Fruit fly (Drosophila melanogaster) whole organism, embryonic: ENCODE results near the gene kat80.

ENCODE experiments used
- B-H2 ChIP-seq: fragments of 200-800 bp; sonication (Bioruptor generic); optimal IDR thresholded peaks from 2 replicates; lab custom pipeline; 2018; ENCODE audit warnings: missing biosample characterization, mild to moderate bottlenecking, missing genetic modification characterization
- C15 ChIP-seq: fragments of 200-800 bp; sonication (Bioruptor generic); IDR thresholded peaks from 3 replicates; pipeline ENCODE4 v1.3.6; 2022; ENCODE audit warnings: missing biosample characterization, missing genetic modification characterization
- CG10274 ChIP-seq: fragments of 200-800 bp; sonication (Bioruptor generic); optimal IDR thresholded peaks from 3 replicates; lab custom pipeline; 2017; ENCODE audit warnings: missing biosample characterization, mild to moderate bottlenecking, missing genetic modification characterization
- CG10462 ChIP-seq: fragments of 200-800 bp; sonication (Bioruptor generic); optimal IDR thresholded peaks from 2 replicates; lab custom pipeline; 2016; ENCODE audit warnings: missing biosample characterization, missing genetic modification characterization
- CG10959 ChIP-seq: fragments of 200-800 bp; sonication (Bioruptor generic); IDR thresholded peaks from 2 replicates; pipeline ENCODE4 v1.3.6; 2022; ENCODE audit warnings: missing biosample characterization, missing genetic modification characterization
- CG11560 ChIP-seq: fragments of 200-800 bp; sonication (Bioruptor generic); IDR thresholded peaks from 3 replicates; pipeline ENCODE4 v1.3.6; 2022; ENCODE audit warnings: missing biosample characterization, missing genetic modification characterization
- CG12219 ChIP-seq: fragments of 200-800 bp; sonication (Bioruptor generic); optimal IDR thresholded peaks from 3 replicates; lab custom pipeline; 2018; ENCODE audit warnings: missing biosample characterization, mild to moderate bottlenecking, missing genetic modification characterization
- CG1233 ChIP-seq: fragments of 200-800 bp; sonication (Bioruptor generic); optimal IDR thresholded peaks from 4 replicates; lab custom pipeline; 2018; ENCODE audit warnings: missing biosample characterization, mild to moderate bottlenecking, missing genetic modification characterization
- CG13624 ChIP-seq: fragments of 200-800 bp; sonication (Bioruptor generic); optimal IDR thresholded peaks from 2 replicates; lab custom pipeline; 2016; ENCODE audit warnings: missing biosample characterization, missing genetic modification characterization
- CG15073 ChIP-seq: fragments of 200-800 bp; sonication (Bioruptor generic); optimal IDR thresholded peaks from 2 replicates; lab custom pipeline; 2016; ENCODE audit warnings: missing biosample characterization, missing genetic modification characterization
- CG1647 ChIP-seq: fragments of 200-800 bp; sonication (Bioruptor generic); optimal IDR thresholded peaks from 3 replicates; lab custom pipeline; 2016; ENCODE audit warnings: missing biosample characterization, missing genetic modification characterization
- CG17186 ChIP-seq: fragments of 200-800 bp; sonication (Bioruptor generic); optimal IDR thresholded peaks from 3 replicates; lab custom pipeline; 2017; ENCODE audit warnings: missing biosample characterization, missing genetic modification reagents, missing genetic modification characterization
- CG17328 ChIP-seq: fragments of 200-800 bp; sonication (Bioruptor generic); IDR thresholded peaks from 2 replicates; pipeline ENCODE4 v1.3.6; 2022; ENCODE audit warnings: missing biosample characterization, missing genetic modification characterization
- CG17612 ChIP-seq: fragments of 200-800 bp; sonication (Bioruptor generic); IDR thresholded peaks from 2 replicates; pipeline ENCODE4 v1.3.6; 2022; ENCODE audit warnings: missing biosample characterization, missing genetic modification characterization
- CG1792 ChIP-seq: fragments of 200-800 bp; sonication (Bioruptor generic); optimal IDR thresholded peaks from 2 replicates; lab custom pipeline; 2016; ENCODE audit warnings: missing biosample characterization, missing genetic modification characterization
- CG18262 ChIP-seq: fragments of 200-800 bp; optimal IDR thresholded peaks from 3 replicates; lab custom pipeline; 2019; ENCODE audit warnings: missing biosample characterization, mild to moderate bottlenecking, missing genetic modification characterization, moderate library complexity
- CG18476 ChIP-seq: fragments of 200-800 bp; sonication (Bioruptor generic); optimal IDR thresholded peaks from 2 replicates; lab custom pipeline; 2016; ENCODE audit warnings: missing biosample characterization, mild to moderate bottlenecking, missing genetic modification characterization
- CG2875 ChIP-seq: fragments of 200-800 bp; sonication (Bioruptor generic); optimal IDR thresholded peaks from 2 replicates; lab custom pipeline; 2017; ENCODE audit warnings: missing biosample characterization, mild to moderate bottlenecking, missing genetic modification characterization, missing genetic modification reagents
- CG3726 ChIP-seq: fragments of 200-800 bp; sonication (Bioruptor generic); IDR thresholded peaks from 3 replicates; pipeline ENCODE4, ENCODE4 v1.3.6; 2022; ENCODE audit warnings: missing biosample characterization, missing genetic modification characterization
- CG4820 ChIP-seq: fragments of 200-800 bp; sonication (Bioruptor generic); optimal IDR thresholded peaks from 3 replicates; lab custom pipeline; 2016; ENCODE audit warnings: missing biosample characterization, missing genetic modification characterization
- CG7271 ChIP-seq: fragments of 200-800 bp; sonication (Bioruptor generic); optimal IDR thresholded peaks from 2 replicates; lab custom pipeline; 2018; ENCODE audit warnings: missing biosample characterization, mild to moderate bottlenecking, missing genetic modification characterization, moderate library complexity
- CG8478 ChIP-seq: fragments of >200 bp; optimal IDR thresholded peaks from 2 replicates; lab custom pipeline; 2018
- CG9876 ChIP-seq: fragments of 200-800 bp; sonication (Bioruptor generic); optimal IDR thresholded peaks from 2 replicates; lab custom pipeline; 2016; ENCODE audit warnings: missing biosample characterization, missing genetic modification characterization
- CG9932 ChIP-seq: fragments of 200-800 bp; sonication (Bioruptor generic); IDR thresholded peaks from 2 replicates; pipeline ENCODE4 v1.3.6; 2022; ENCODE audit warnings: missing biosample characterization, missing genetic modification characterization
- E2f2 ChIP-seq: fragments of 200-800 bp; sonication (Bioruptor generic); IDR thresholded peaks from 2 replicates; pipeline ENCODE4 v1.3.6; 2022; ENCODE audit warnings: missing biosample characterization, missing genetic modification characterization
- Elba2 ChIP-seq: fragments of 200-800 bp; sonication (Bioruptor generic); optimal IDR thresholded peaks from 3 replicates; lab custom pipeline; 2016; ENCODE audit warnings: missing biosample characterization, missing genetic modification characterization
- Fer2 ChIP-seq: fragments of 200-800 bp; sonication (Bioruptor generic); optimal IDR thresholded peaks from 2 replicates; lab custom pipeline; 2018; ENCODE audit warnings: missing biosample characterization, mild to moderate bottlenecking, missing genetic modification characterization, moderate library complexity
- Med ChIP-seq: fragments of 200-800 bp; sonication (Bioruptor generic); peaks from one replicate; lab custom pipeline; 2016; ENCODE audit warnings: missing biosample characterization, missing genetic modification characterization, mild to moderate bottlenecking, inconsistent platforms, moderate library complexity
- Myb ChIP-seq: fragments of 200-800 bp; sonication (Bioruptor generic); optimal IDR thresholded peaks from 2 replicates; lab custom pipeline; 2016; ENCODE audit warnings: missing biosample characterization, missing genetic modification characterization
- Nf-YA ChIP-seq: fragments of 200-800 bp; sonication (Bioruptor generic); IDR thresholded peaks from 2 replicates; pipeline ENCODE4 v1.3.6; 2022; ENCODE audit warnings: missing biosample characterization, missing genetic modification characterization
- Nf-YB ChIP-seq: fragments of 200-800 bp; sonication (Bioruptor generic); optimal IDR thresholded peaks from 3 replicates; lab custom pipeline; 2019; ENCODE audit warnings: missing biosample characterization, mild to moderate bottlenecking, missing genetic modification characterization, moderate library complexity
- Optix ChIP-seq: fragments of 200-800 bp; sonication (Bioruptor generic); IDR thresholded peaks from 3 replicates; pipeline ENCODE4 v1.3.6; 2022; ENCODE audit warnings: missing biosample characterization, missing genetic modification characterization
- Sin3A ChIP-seq: fragments of >200 bp; optimal IDR thresholded peaks from 2 replicates; lab custom pipeline; 2018
- Taf1 ChIP-seq: fragments of 200-800 bp; sonication (Bioruptor generic); IDR thresholded peaks from 2 replicates; pipeline ENCODE4 v1.3.6; 2022; ENCODE audit warnings: missing biosample characterization, missing genetic modification characterization
- al ChIP-seq: fragments of 200-800 bp; sonication (Bioruptor generic); IDR thresholded peaks from 2 replicates; pipeline ENCODE4 v1.3.6; 2022; ENCODE audit warnings: missing biosample characterization, missing genetic modification characterization
- amos ChIP-seq: fragments of 200-800 bp; sonication (Bioruptor generic); IDR thresholded peaks from 2 replicates; pipeline ENCODE4 v1.3.6; 2022; ENCODE audit warnings: missing biosample characterization, missing genetic modification characterization; ENCODE audit not compliant: partially characterized antibody
- bowl ChIP-seq: fragments of 200-800 bp; sonication (Bioruptor generic); IDR thresholded peaks from 2 replicates; pipeline ENCODE4 v1.3.6; 2022; ENCODE audit warnings: missing biosample characterization, missing genetic modification characterization
- ewg ChIP-seq: fragments of 200-800 bp; sonication (Bioruptor generic); optimal IDR thresholded peaks from 3 replicates; lab custom pipeline; 2017; ENCODE audit warnings: mild to moderate bottlenecking, missing biosample characterization, missing genetic modification reagents, missing genetic modification characterization
- gro ChIP-seq: fragments of 200-800 bp; sonication (Bioruptor generic); optimal IDR thresholded peaks from 2 replicates; lab custom pipeline; 2016; ENCODE audit warnings: missing biosample characterization, missing genetic modification characterization
- klu ChIP-seq: fragments of 200-800 bp; sonication (Bioruptor generic); IDR thresholded peaks from 2 replicates; pipeline ENCODE4 v1.3.6; 2022; ENCODE audit warnings: missing biosample characterization, missing genetic modification characterization
- mld ChIP-seq: fragments of 200-800 bp; sonication (Bioruptor generic); IDR thresholded peaks from 3 replicates; pipeline ENCODE4 v1.3.6; 2022; ENCODE audit warnings: missing biosample characterization, missing genetic modification characterization; ENCODE audit not compliant: partially characterized antibody
- nerfin-1 ChIP-seq: fragments of 200-800 bp; sonication (Bioruptor generic); optimal IDR thresholded peaks from 3 replicates; lab custom pipeline; 2019; ENCODE audit warnings: missing biosample characterization, mild to moderate bottlenecking, missing genetic modification characterization, moderate library complexity
- pan ChIP-seq, 4 experiments: fragments of >200 bp in 3 of 4; fragments of 200-800 bp in 1 of 4; sonication (Bioruptor generic) in 1 of 4; optimal IDR thresholded peaks in 3 of 4; IDR thresholded peaks in 1 of 4; 2 replicates each; pipeline versions ENCODE4 v1.3.6 to Lab custom; 2017 to 2022; ENCODE audit warnings: missing biosample characterization in 2 of 4, missing genetic modification characterization in 2 of 4, mixed read lengths in 1 of 4
- ranshi ChIP-seq: fragments of 200-800 bp; sonication (Bioruptor generic); IDR thresholded peaks from 2 replicates; pipeline ENCODE4 v1.3.6; 2022; ENCODE audit warnings: missing biosample characterization, missing genetic modification characterization
- row ChIP-seq: fragments of 200-800 bp; sonication (Bioruptor generic); IDR thresholded peaks from 3 replicates; pipeline ENCODE4 v1.3.6; 2022; ENCODE audit warnings: missing biosample characterization, missing genetic modification characterization
- sisA ChIP-seq: fragments of 200-800 bp; sonication (Bioruptor generic); IDR thresholded peaks from 2 replicates; pipeline ENCODE4 v1.3.6; 2022; ENCODE audit warnings: missing biosample characterization, missing genetic modification characterization
- slbo ChIP-seq: fragments of 200-800 bp; sonication (Bioruptor generic); IDR thresholded peaks from 2 replicates; pipeline ENCODE4 v1.3.6; 2022; ENCODE audit warnings: missing biosample characterization, missing genetic modification characterization
- sr ChIP-seq: fragments of 200-800 bp; sonication (Bioruptor generic); IDR thresholded peaks from 3 replicates; pipeline ENCODE4 v1.3.6; 2022; ENCODE audit warnings: missing biosample characterization, missing genetic modification characterization
- sug ChIP-seq: fragments of 200-800 bp; optimal IDR thresholded peaks from 2 replicates; lab custom pipeline; 2019; ENCODE audit warnings: missing biosample characterization, mild to moderate bottlenecking, missing genetic modification characterization, moderate library complexity
- tll ChIP-seq, 2 experiments: fragments of 200-800 bp in 1 of 2; fragments of >200 bp in 1 of 2; sonication (Bioruptor generic) in 1 of 2; optimal IDR thresholded peaks; 2 replicates each; lab custom pipeline; 2017 to 2019; ENCODE audit warnings: missing biosample characterization in 2 of 2, missing genetic modification characterization in 2 of 2, mild to moderate bottlenecking in 1 of 2, moderate library complexity in 1 of 2
- ttk ChIP-seq: fragments of 200-800 bp; sonication (Bioruptor generic); IDR thresholded peaks from 2 replicates; pipeline ENCODE4 v2.1.2; 2022; ENCODE audit warnings: missing biosample characterization, missing genetic modification characterization
- twi ChIP-seq: fragments of 200-800 bp; optimal IDR thresholded peaks from 2 replicates; lab custom pipeline; 2019; ENCODE audit warnings: missing biosample characterization, mild to moderate bottlenecking, missing genetic modification characterization, moderate library complexity

The kat80 gene

DNA sequence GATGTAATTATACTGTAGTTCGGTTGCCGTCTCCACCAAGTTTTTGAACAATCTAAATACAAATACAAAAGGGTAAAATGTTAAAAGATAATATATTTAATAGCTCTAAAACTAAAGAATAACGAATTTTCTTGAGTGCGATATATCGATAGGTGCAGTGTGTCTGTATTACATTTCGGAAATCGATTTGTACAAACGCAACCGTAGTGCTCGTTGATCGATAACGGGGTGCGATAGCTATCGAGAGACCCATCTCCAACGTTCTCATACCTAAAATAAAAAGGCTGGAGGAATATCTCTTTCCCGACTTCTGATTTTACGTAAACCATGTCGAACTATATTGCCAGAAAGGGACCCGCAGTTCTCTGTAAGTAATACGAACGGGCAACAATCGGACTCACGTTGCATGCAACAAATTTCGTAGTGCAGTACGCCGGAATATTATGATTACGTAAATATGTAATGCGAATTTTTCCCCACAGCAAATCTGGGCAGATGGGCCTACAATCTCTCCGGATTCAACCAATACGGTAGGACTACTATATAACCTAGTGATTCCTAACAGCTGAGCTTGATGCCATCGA, 10.2 kb upstream of the kat80 start, which contains the start of gene UQCR-14 (continued):
- TF ChIP-seq Myb (GFP tag; lab: Kevin White, UChicago), result peak; percentile 88
- TF ChIP-seq C15, result no peak
- TF ChIP-seq CG15073, result no peak
- peak; percentile 94 for TF ChIP-seq mld (GFP tag; lab: Robert Waterston, UW)
- TF ChIP-seq sr (GFP tag; lab: Robert Waterston, UW), result no peak
- TF ChIP-seq CG9932 (GFP tag; lab: Robert Waterston, UW), result peak; percentile 74
- peak; percentile 62 for TF ChIP-seq CG17186
- TF ChIP-seq CG11560, result no peak
- TF ChIP-seq sug (tag; lab: Kevin White, UChicago), result peak; percentile 47
- peak; percentile 71 for TF ChIP-seq E2f2 (GFP tag; lab: Robert Waterston, UW)
- TF ChIP-seq CG8478 (lab: Kevin White, UChicago), result no peak
- peak; percentile 6 for TF ChIP-seq ewg
- peak; percentile 45; the same call in 1 of the 2 replicates for TF ChIP-seq slbo (GFP tag; lab: Robert Waterston, UW)
- no peak for TF ChIP-seq CG13624 (GFP tag; lab: Kevin White, UChicago)
- no peak for TF ChIP-seq klu (GFP tag; lab: Robert Waterston, UW)
- no peak for TF ChIP-seq CG10462 (GFP tag; lab: Kevin White, UChicago)
- no peak for TF ChIP-seq CG4820 (GFP tag; lab: Kevin White, UChicago)
- TF ChIP-seq amos (GFP tag; lab: Robert Waterston, UW), result peak; percentile 99
- TF ChIP-seq Fer2 (tag; lab: Kevin White, UChicago), result no peak
- TF ChIP-seq Nf-YB (GFP tag; lab: Kevin White, UChicago), result no peak
- peak; percentile 66 for TF ChIP-seq B-H2 (GFP tag; lab: Kevin White, UChicago)
- TF ChIP-seq CG17328 (GFP tag; lab: Robert Waterston, UW), result no peak
- no peak for TF ChIP-seq Optix (GFP tag; lab: Robert Waterston, UW)
- peak; percentile 19 for TF ChIP-seq CG18262 (tag; lab: Kevin White, UChicago)
- TF ChIP-seq Sin3A (lab: Kevin White, UChicago), result peak; percentile 28
- peak; percentile 74 for TF ChIP-seq row (GFP tag; lab: Robert Waterston, UW)
- no peak for TF ChIP-seq CG17612 (GFP tag; lab: Robert Waterston, UW)
- TF ChIP-seq Taf1, result no peak
- TF ChIP-seq Elba2 (GFP tag; lab: Kevin White, UChicago), result no peak
- no peak for TF ChIP-seq CG1647 (GFP tag; lab: Kevin White, UChicago)
- peak; percentile 89 for TF ChIP-seq Med (GFP tag; lab: Kevin White, UChicago)
- no peak for TF ChIP-seq CG9876 (GFP tag; lab: Kevin White, UChicago)
- TF ChIP-seq CG7271 (tag; lab: Kevin White, UChicago), result no peak
- peak; percentile 25; the same call in 1 of the 2 replicates for TF ChIP-seq al (GFP tag; lab: Robert Waterston, UW)
- no peak for TF ChIP-seq nerfin-1 (tag; lab: Kevin White, UChicago)
- TF ChIP-seq twi, result no peak
- TF ChIP-seq CG12219 (GFP tag; lab: Kevin White, UChicago), result no peak
- TF ChIP-seq pan (optimal IDR thresholded peaks at IDR 0.05; lab: Kevin White, UChicago), result no peak
- TF ChIP-seq pan (GFP tag; optimal IDR thresholded peaks at IDR 0.05 in 1 of 2, IDR thresholded peaks at IDR 0.05 in 1 of 2), result peak in 1 of 2 experiments; percentile 8
- no peak for TF ChIP-seq bowl (GFP tag; lab: Robert Waterston, UW)
- no peak for TF ChIP-seq sisA (GFP tag; lab: Robert Waterston, UW)
- no peak for TF ChIP-seq CG10959 (GFP tag; lab: Robert Waterston, UW)
- TF ChIP-seq CG1792 (GFP tag; lab: Kevin White, UChicago), result no peak
- no peak for TF ChIP-seq Nf-YA (GFP tag; lab: Robert Waterston, UW)
- TF ChIP-seq CG2875, result no peak
- TF ChIP-seq CG1233 (GFP tag; lab: Kevin White, UChicago), result no peak
- TF ChIP-seq CG3726 (GFP tag; lab: Robert Waterston, UW), result no peak
- TF ChIP-seq CG10274, result no peak
- no peak for TF ChIP-seq ttk
- 0 out of 2 replicates have a peak, but pooled peaks have one; percentile 27 for TF ChIP-seq ranshi
- no peak for TF ChIP-seq CG18476 (GFP tag; lab: Kevin White, UChicago)
- no peak for TF ChIP-seq tll (GFP tag; optimal IDR thresholded peaks at IDR 0.05; lab: Kevin White, UChicago)
- TF ChIP-seq gro (GFP tag; lab: Kevin White, UChicago), result peak; percentile 77
